Fruit fly (Drosophila melanogaster) whole organism, embryonic: ENCODE data around the gene CG15160.
A peak's percentile ranks its signal among the peaks of the same experiment; 100 is the strongest.

Source experiments
- B-H2 ChIP-seq: fragments of 200-800 bp; sonication (Bioruptor generic); optimal IDR thresholded peaks from 2 replicates; lab custom pipeline; 2018; ENCODE audit warnings: missing biosample characterization, mild to moderate bottlenecking, missing genetic modification characterization
- C15 ChIP-seq: fragments of 200-800 bp; sonication (Bioruptor generic); IDR thresholded peaks from 3 replicates; pipeline ENCODE4 v1.3.6; 2022; ENCODE audit warnings: missing biosample characterization, missing genetic modification characterization
- CG10959 ChIP-seq: fragments of 200-800 bp; sonication (Bioruptor generic); IDR thresholded peaks from 2 replicates; pipeline ENCODE4 v1.3.6; 2022; ENCODE audit warnings: missing biosample characterization, missing genetic modification characterization
- CG11247 ChIP-seq: fragments of 200-800 bp; sonication (Bioruptor generic); IDR thresholded peaks from 2 replicates; pipeline ENCODE4 v1.3.6; 2022; ENCODE audit warnings: missing biosample characterization, missing genetic modification characterization
- CG13123 ChIP-seq: fragments of 200-800 bp; sonication (Bioruptor generic); optimal IDR thresholded peaks from 2 replicates; lab custom pipeline; 2016; ENCODE audit warnings: missing biosample characterization, missing genetic modification characterization
- CG15696 ChIP-seq: fragments of 200-800 bp; sonication (Bioruptor generic); optimal IDR thresholded peaks from 2 replicates; lab custom pipeline; 2019; ENCODE audit warnings: missing biosample characterization, mild to moderate bottlenecking, missing genetic modification characterization, moderate library complexity
- CG1792 ChIP-seq: fragments of 200-800 bp; sonication (Bioruptor generic); optimal IDR thresholded peaks from 2 replicates; lab custom pipeline; 2016; ENCODE audit warnings: missing biosample characterization, missing genetic modification characterization
- CG18011 ChIP-seq: fragments of 200-800 bp; sonication (Bioruptor generic); optimal IDR thresholded peaks from 2 replicates; lab custom pipeline; 2017; ENCODE audit warnings: missing biosample characterization, missing genetic modification characterization, mild to moderate bottlenecking, moderate library complexity, missing genotype
- CG18262 ChIP-seq: fragments of 200-800 bp; optimal IDR thresholded peaks from 3 replicates; lab custom pipeline; 2019; ENCODE audit warnings: missing biosample characterization, mild to moderate bottlenecking, missing genetic modification characterization, moderate library complexity
- CG2120 ChIP-seq: fragments of 200-800 bp; sonication (Bioruptor generic); optimal IDR thresholded peaks from 3 replicates; lab custom pipeline; 2016; ENCODE audit warnings: missing biosample characterization, missing genetic modification characterization
- CG34224 ChIP-seq: fragments of 200-800 bp; sonication (Bioruptor generic); IDR thresholded peaks from 3 replicates; pipeline ENCODE4 v1.3.6; 2022; ENCODE audit warnings: missing biosample characterization, missing genetic modification characterization; ENCODE audit not compliant: partially characterized antibody
- CG4730 ChIP-seq: fragments of 200-800 bp; sonication (Bioruptor generic); IDR thresholded peaks from 2 replicates; pipeline ENCODE4 v1.3.6; 2022; ENCODE audit warnings: missing biosample characterization, missing genetic modification characterization
- CG7556 ChIP-seq: fragments of 200-800 bp; sonication (Bioruptor generic); optimal IDR thresholded peaks from 2 replicates; lab custom pipeline; 2017; ENCODE audit warnings: missing biosample characterization, mild to moderate bottlenecking, missing genetic modification characterization
- CG8290 ChIP-seq, 3 experiments: fragments of 200-800 bp; sonication (Bioruptor generic); optimal IDR thresholded peaks; 2 replicates each; lab custom pipeline; 2016 to 2019; ENCODE audit warnings: missing biosample characterization in 3 of 3, missing genetic modification characterization in 3 of 3, mild to moderate bottlenecking in 2 of 3, moderate library complexity in 1 of 3
- CG8924 ChIP-seq: fragments of 200-800 bp; optimal IDR thresholded peaks from 3 replicates; lab custom pipeline; 2019; ENCODE audit warnings: missing biosample characterization, mild to moderate bottlenecking, missing genetic modification characterization, moderate library complexity
- Chrac-16 ChIP-seq: fragments of 200-800 bp; sonication (Bioruptor generic); optimal IDR thresholded peaks from 3 replicates; lab custom pipeline; 2016; ENCODE audit warnings: missing biosample characterization, missing genetic modification characterization
- D ChIP-seq, 2 experiments: fragments of 200-800 bp in 1 of 2; fragments of >200 bp in 1 of 2; sonication (Bioruptor generic) in 1 of 2; optimal IDR thresholded peaks; 2 replicates in 1 of 2; 3 replicates in 1 of 2; lab custom pipeline; 2017; ENCODE audit warnings: mild to moderate bottlenecking in 1 of 2, missing biosample characterization in 1 of 2, missing genetic modification characterization in 1 of 2, missing genetic modification reagents in 1 of 2
- Dad ChIP-seq: fragments of 200-800 bp; sonication (Bioruptor generic); optimal IDR thresholded peaks from 3 replicates; lab custom pipeline; 2016; ENCODE audit warnings: missing biosample characterization, missing genetic modification characterization
- Eip74EF ChIP-seq, 2 experiments: fragments of 200-800 bp in 1 of 2; fragments of >200 bp in 1 of 2; sonication (Bioruptor generic) in 1 of 2; optimal IDR thresholded peaks; 2 replicates each; lab custom pipeline; 2017 to 2019; ENCODE audit warnings: missing biosample characterization in 2 of 2, missing genetic modification characterization in 2 of 2, mild to moderate bottlenecking in 1 of 2, moderate library complexity in 1 of 2
- Elba2 ChIP-seq: fragments of 200-800 bp; sonication (Bioruptor generic); optimal IDR thresholded peaks from 3 replicates; lab custom pipeline; 2016; ENCODE audit warnings: missing biosample characterization, missing genetic modification characterization
- Hey ChIP-seq: fragments of 200-800 bp; sonication (Bioruptor generic); optimal IDR thresholded peaks from 3 replicates; lab custom pipeline; 2018; ENCODE audit warnings: missing biosample characterization, mild to moderate bottlenecking, missing genetic modification characterization
- Hr78 ChIP-seq, 2 experiments: fragments of 200-800 bp in 1 of 2; fragments of >200 bp in 1 of 2; sonication (Bioruptor generic) in 1 of 2; optimal IDR thresholded peaks; 2 replicates each; lab custom pipeline; 2017 to 2019; ENCODE audit warnings: missing biosample characterization in 2 of 2, missing genetic modification characterization in 2 of 2, mild to moderate bottlenecking in 1 of 2, moderate library complexity in 1 of 2
- Lpt ChIP-seq: fragments of >200 bp; optimal IDR thresholded peaks from 2 replicates; lab custom pipeline; 2018; ENCODE audit warnings: missing biosample characterization, missing genetic modification characterization
- Meics ChIP-seq: fragments of 200-800 bp; sonication (Bioruptor generic); optimal IDR thresholded peaks from 2 replicates; lab custom pipeline; 2017; ENCODE audit warnings: missing biosample characterization, mild to moderate bottlenecking, missing genetic modification characterization
- NK7.1 ChIP-seq: fragments of 200-800 bp; sonication (Bioruptor generic); optimal IDR thresholded peaks from 3 replicates; lab custom pipeline; 2016; ENCODE audit warnings: missing biosample characterization, missing genetic modification characterization
- Neu2 ChIP-seq: fragments of 200-800 bp; sonication (Bioruptor generic); optimal IDR thresholded peaks from 3 replicates; lab custom pipeline; 2016; ENCODE audit warnings: missing biosample characterization, missing genetic modification characterization, borderline replicate concordance
- Nf-YA ChIP-seq: fragments of 200-800 bp; sonication (Bioruptor generic); IDR thresholded peaks from 2 replicates; pipeline ENCODE4 v1.3.6; 2022; ENCODE audit warnings: missing biosample characterization, missing genetic modification characterization
- Sry-δ ChIP-seq: fragments of 200-800 bp; sonication (Bioruptor generic); optimal IDR thresholded peaks from 2 replicates; lab custom pipeline; 2016; ENCODE audit warnings: missing biosample characterization, missing genetic modification characterization
- Ssrp ChIP-seq: fragments of 200-800 bp; sonication (Bioruptor generic); optimal IDR thresholded peaks from 2 replicates; lab custom pipeline; 2018; ENCODE audit warnings: missing biosample characterization, mild to moderate bottlenecking, missing genetic modification characterization, moderate library complexity
- Xrp1 ChIP-seq: fragments of 200-800 bp; sonication (Bioruptor generic); IDR thresholded peaks from 2 replicates; pipeline ENCODE4 v1.3.6; 2022; ENCODE audit warnings: missing biosample characterization, missing genetic modification characterization
- bab2 ChIP-seq: fragments of 200-800 bp; sonication (Bioruptor generic); optimal IDR thresholded peaks from 2 replicates; lab custom pipeline; 2016; ENCODE audit warnings: missing biosample characterization, missing genetic modification characterization
- chm ChIP-seq: fragments of 200-800 bp; sonication (Bioruptor generic); IDR thresholded peaks from 2 replicates; pipeline ENCODE4 v1.3.6; 2022; ENCODE audit warnings: missing biosample characterization, missing genetic modification characterization
- crp ChIP-seq, 2 experiments: fragments of 200-800 bp; sonication (Bioruptor generic); optimal IDR thresholded peaks; 2 replicates in 1 of 2; 3 replicates in 1 of 2; lab custom pipeline; 2017; ENCODE audit warnings: missing biosample characterization in 2 of 2, missing genetic modification characterization in 2 of 2, mild to moderate bottlenecking in 1 of 2, moderate library complexity in 1 of 2
- dati ChIP-seq: fragments of 200-800 bp; sonication (Bioruptor generic); IDR thresholded peaks from 2 replicates; pipeline ENCODE4 v1.3.6; 2022; ENCODE audit warnings: missing biosample characterization, missing genetic modification characterization
- dmrt99B ChIP-seq: fragments of 200-800 bp; sonication (Bioruptor generic); optimal IDR thresholded peaks from 2 replicates; lab custom pipeline; 2018; ENCODE audit warnings: missing biosample characterization, mild to moderate bottlenecking, missing genetic modification characterization, moderate library complexity
- fd3F ChIP-seq: fragments of 200-800 bp; sonication (Bioruptor generic); optimal IDR thresholded peaks from 2 replicates; lab custom pipeline; 2018; ENCODE audit warnings: missing biosample characterization, mild to moderate bottlenecking, missing genetic modification characterization, moderate library complexity
- gfzf ChIP-seq: fragments of 200-800 bp; sonication (Bioruptor generic); optimal IDR thresholded peaks from 2 replicates; lab custom pipeline; 2016; ENCODE audit warnings: missing biosample characterization, mild to moderate bottlenecking, missing genetic modification characterization, moderate library complexity
- gsb ChIP-seq: fragments of 200-800 bp; sonication (Bioruptor generic); IDR thresholded peaks from 2 replicates; pipeline ENCODE4 v1.3.6; 2022; ENCODE audit warnings: missing biosample characterization, missing genetic modification characterization
- ham ChIP-seq: fragments of 200-800 bp; sonication (Bioruptor generic); IDR thresholded peaks from 2 replicates; pipeline ENCODE4 v1.3.6; 2022; ENCODE audit warnings: missing biosample characterization, missing genetic modification characterization
- maf-S ChIP-seq: fragments of 200-800 bp; sonication (Bioruptor generic); optimal IDR thresholded peaks from 2 replicates; lab custom pipeline; 2016; ENCODE audit warnings: missing biosample characterization, missing genetic modification characterization
- mirr ChIP-seq: fragments of 200-800 bp; sonication (Bioruptor generic); optimal IDR thresholded peaks from 3 replicates; lab custom pipeline; 2018; ENCODE audit warnings: missing biosample characterization, mild to moderate bottlenecking, missing genetic modification characterization
- nerfin-1 ChIP-seq: fragments of 200-800 bp; sonication (Bioruptor generic); optimal IDR thresholded peaks from 3 replicates; lab custom pipeline; 2019; ENCODE audit warnings: missing biosample characterization, mild to moderate bottlenecking, missing genetic modification characterization, moderate library complexity
- pb ChIP-seq: fragments of 200-800 bp; sonication (Bioruptor generic); optimal IDR thresholded peaks from 3 replicates; lab custom pipeline; 2016; ENCODE audit warnings: missing biosample characterization, missing genetic modification characterization
- peb ChIP-seq: fragments of 200-800 bp; sonication (Bioruptor generic); IDR thresholded peaks from 2 replicates; pipeline ENCODE4 v1.3.6; 2022; ENCODE audit warnings: missing biosample characterization, missing genetic modification characterization
- psq ChIP-seq: fragments of 200-800 bp; sonication (Bioruptor generic); optimal IDR thresholded peaks from 2 replicates; lab custom pipeline; 2017; ENCODE audit warnings: missing biosample characterization, missing genetic modification characterization
- tx ChIP-seq: fragments of 200-800 bp; sonication (Bioruptor generic); optimal IDR thresholded peaks from 2 replicates; lab custom pipeline; 2016; ENCODE audit warnings: missing biosample characterization, missing genetic modification characterization
- usp ChIP-seq: fragments of >200 bp; optimal IDR thresholded peaks from 2 replicates; lab custom pipeline; 2017; ENCODE audit warnings: missing biosample characterization, missing genetic modification characterization
- vnd ChIP-seq: fragments of 200-800 bp; sonication (Bioruptor generic); IDR thresholded peaks from 3 replicates; pipeline ENCODE4 v1.3.6; 2022; ENCODE audit warnings: missing biosample characterization, missing genetic modification characterization; ENCODE audit not compliant: partially characterized antibody
- vvl ChIP-seq: fragments of 200-800 bp; sonication (Bioruptor generic); IDR thresholded peaks from 2 replicates; pipeline ENCODE4 v1.3.6; 2022; ENCODE audit warnings: missing biosample characterization, missing genetic modification characterization
- zfh2 ChIP-seq: fragments of 200-800 bp; sonication (Bioruptor generic); optimal IDR thresholded peaks from 2 replicates; lab custom pipeline; 2016; ENCODE audit warnings: missing biosample characterization, missing genetic modification characterization

Gene CG15160

DNA sequence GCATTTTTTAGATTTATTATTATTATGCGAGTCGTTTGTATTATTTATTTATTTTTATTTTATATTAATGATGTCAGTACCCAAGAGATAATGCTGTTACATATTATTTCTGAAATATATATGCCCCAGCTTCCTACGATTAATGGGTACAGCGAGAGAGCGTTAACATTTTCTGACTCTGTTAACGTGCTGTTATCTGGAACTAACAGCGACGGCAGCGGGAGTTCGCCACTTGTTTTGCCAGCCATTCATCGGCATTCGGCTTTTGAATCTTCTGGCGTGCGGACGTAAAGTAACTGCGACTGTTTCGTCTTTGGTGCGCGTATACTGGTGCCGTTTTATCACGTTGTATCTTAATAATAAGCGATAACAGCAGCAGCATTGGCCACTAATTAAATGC, 26.3 kb downstream of the CG15160 start, which contains the start of gene MESR3 (continued):
- TF ChIP-seq CG13123 (peak; percentile 51), Dad (peak; percentile 16), gsb (GFP tag; lab: Robert Waterston, UW) (no peak), CG11247 (GFP tag; lab: Robert Waterston, UW) (no peak), CG10959 (GFP tag; lab: Robert Waterston, UW) (0 out of 2 replicates have a peak, but pooled peaks have one; percentile 6), NK7.1 (no peak), Elba2 (no peak), mirr (peak; percentile 87), Sry-δ (no peak), Chrac-16 (GFP tag; lab: Kevin White, UChicago) (no peak), CG1792 (peak; percentile 12), pb (GFP tag; lab: Kevin White, UChicago) (no peak), crp (GFP tag; optimal IDR thresholded peaks at IDR 0.05; lab: Kevin White, UChicago) (no peak), B-H2 (peak; percentile 61), CG2120 (GFP tag; lab: Kevin White, UChicago) (peak; percentile 40), tx (GFP tag; lab: Kevin White, UChicago) (no peak), dati (GFP tag; lab: Robert Waterston, UW) (no peak), fd3F (GFP tag; lab: Kevin White, UChicago) (peak; percentile 62), Hey (tag; lab: Kevin White, UChicago) (peak; percentile 28), CG8290 (GFP tag; optimal IDR thresholded peaks at IDR 0.05; lab: Kevin White, UChicago) (peak; percentile 46), CG8290 (tag; optimal IDR thresholded peaks at IDR 0.05; lab: Kevin White, UChicago) (no peak), maf-S (GFP tag; lab: Kevin White, UChicago) (no peak), nerfin-1 (peak; percentile 66), Neu2 (GFP tag; lab: Kevin White, UChicago) (no peak), CG34224 (GFP tag; lab: Robert Waterston, UW) (no peak), gfzf (GFP tag; lab: Kevin White, UChicago) (no peak), usp (GFP tag; lab: Kevin White, UChicago) (no peak), C15 (GFP tag; lab: Robert Waterston, UW) (no peak), CG18011 (GFP tag; lab: Kevin White, UChicago) (no peak), dmrt99B (tag; lab: Kevin White, UChicago) (no peak), Xrp1 (peak; percentile 90), CG15696 (tag; lab: Kevin White, UChicago) (peak; percentile 62), peb (GFP tag; lab: Robert Waterston, UW) (no peak), Meics (GFP tag; lab: Kevin White, UChicago) (peak; percentile 84), CG8924 (tag; lab: Kevin White, UChicago) (peak; percentile 77), CG4730 (GFP tag; lab: Robert Waterston, UW) (no peak), Hr78 (GFP tag; optimal IDR thresholded peaks at IDR 0.05; lab: Kevin White, UChicago) (peak in 1 of 2 experiments; percentile 40), Lpt (GFP tag; lab: Kevin White, UChicago) (no peak), chm (GFP tag; lab: Robert Waterston, UW) (peak; percentile 70), psq (GFP tag; lab: Kevin White, UChicago) (peak; percentile 23), ham (GFP tag; lab: Robert Waterston, UW) (no peak), D (optimal IDR thresholded peaks at IDR 0.05; lab: Kevin White, UChicago) (no peak), D (GFP tag; optimal IDR thresholded peaks at IDR 0.05; lab: Kevin White, UChicago) (peak; percentile 39), Ssrp (tag; lab: Kevin White, UChicago) (peak; percentile 65), CG18262 (peak; percentile 85), bab2 (no peak), vvl (GFP tag; lab: Robert Waterston, UW) (peak; percentile 63; the same call in 1 of the 2 replicates), vnd (GFP tag; lab: Robert Waterston, UW) (no peak), Eip74EF (GFP tag; optimal IDR thresholded peaks at IDR 0.05; lab: Kevin White, UChicago) (peak in 1 of 2 experiments; percentile 68), CG7556 (GFP tag; lab: Kevin White, UChicago) (peak; percentile 56), zfh2 (GFP tag; lab: Kevin White, UChicago) (no peak), Nf-YA (GFP tag; lab: Robert Waterston, UW) (peak; percentile 38; the same call in 1 of the 2 replicates)
